Worm (Caenorhabditis elegans) whole organism, late embryonic: ENCODE data around the gene T07F12.2.

Experiments used
- ama-1 ChIP-seq: fragments of 150-350 bp; optimal IDR thresholded peaks from 2 replicates; lab custom pipeline; 2014
- ceh-31 ChIP-seq: sonication (generic microtip); optimal IDR thresholded peaks from 2 replicates; lab custom pipeline; 2016; ENCODE audit warnings: missing genetic modification characterization, missing compliant biosample characterization
- hlh-8 ChIP-seq: sonication (generic microtip); optimal IDR thresholded peaks from 2 replicates; lab custom pipeline; 2016; ENCODE audit warnings: missing genotype, missing genetic modification characterization, missing compliant biosample characterization
- ref-2 ChIP-seq: sonication (generic microtip); optimal IDR thresholded peaks from 2 replicates; lab custom pipeline; 2016; ENCODE audit warnings: missing genetic modification characterization, missing compliant biosample characterization
- tbx-2 ChIP-seq: sonication (generic microtip); optimal IDR thresholded peaks from 2 replicates; lab custom pipeline; 2016; ENCODE audit warnings: missing genetic modification characterization, missing compliant biosample characterization
- unc-3 ChIP-seq, 2 experiments: fragments of 200-800 bp in 1 of 2; sonication (Bioruptor generic) in 1 of 2; sonication (generic microtip) in 1 of 2; conservative IDR thresholded peaks in 1 of 2; optimal IDR thresholded peaks in 1 of 2; 2 replicates each; pipeline versions ENCODE4 v1.3.6 to Lab custom; 2016 to 2022; ENCODE audit warnings: missing compliant biosample characterization in 2 of 2, missing genetic modification characterization in 2 of 2, missing genetic modification reagents in 1 of 2
- ztf-16 ChIP-seq: sonication (generic microtip); optimal IDR thresholded peaks from 2 replicates; lab custom pipeline; 2017; ENCODE audit warnings: missing genetic modification characterization, missing compliant biosample characterization

DNA sequence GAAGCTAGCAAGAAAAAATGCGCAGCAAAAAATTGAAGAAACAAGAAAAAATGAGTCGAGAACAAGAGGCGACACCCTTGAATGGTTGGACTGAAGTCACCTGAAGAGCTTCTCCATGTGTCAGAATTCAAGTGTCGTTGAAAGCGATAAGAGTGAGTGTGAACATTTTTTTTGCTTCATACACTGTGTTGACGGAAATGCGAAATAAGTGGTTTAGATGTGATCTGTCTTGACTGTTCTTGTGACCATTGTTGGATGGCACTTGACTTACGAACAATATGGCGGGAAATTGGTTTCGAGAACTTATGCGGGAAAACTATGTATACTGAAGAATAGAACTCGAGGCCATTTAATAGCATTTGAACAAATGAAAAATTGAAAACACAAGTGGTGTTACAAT lies 10.0 kb upstream of the T07F12.2 start:
- TF ChIP-seq ama-1 (lab: Kevin White, UChicago): no peak
- no peak for TF ChIP-seq unc-3 (GFP tag; conservative IDR thresholded peaks at IDR 0.05; lab: Robert Waterston, UW)
- TF ChIP-seq unc-3 (tag; optimal IDR thresholded peaks at IDR 0.05; lab: Kevin White, UChicago): no peak
- no peak for TF ChIP-seq ceh-31 (tag; lab: Kevin White, UChicago)
- TF ChIP-seq ref-2: no peak
- no peak for TF ChIP-seq tbx-2 (tag; lab: Kevin White, UChicago)
- no peak for TF ChIP-seq ztf-16 (tag; lab: Kevin White, UChicago)
- TF ChIP-seq hlh-8 (tag; lab: Kevin White, UChicago): no peak
